Worm (Caenorhabditis elegans): Measurements from ENCODE around the gene T28H11.8.

DNA sequence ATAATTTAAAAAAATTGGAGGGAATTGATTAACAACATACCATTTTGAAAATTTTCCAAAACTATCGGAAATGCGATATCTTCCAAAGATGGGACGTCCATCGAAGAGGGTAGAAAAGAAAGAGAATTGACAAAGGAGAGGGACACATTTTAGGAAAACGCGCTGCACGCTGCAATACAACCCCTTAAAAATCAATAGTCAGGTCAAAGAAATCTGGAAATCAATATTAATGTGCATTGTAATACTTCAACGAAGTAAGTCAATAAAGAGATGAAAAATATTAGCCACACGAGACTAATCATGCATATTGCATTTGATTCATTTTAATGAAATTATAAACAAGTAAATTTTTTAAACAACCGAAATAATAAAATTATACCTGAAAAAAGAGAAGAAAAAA lies 51.0 kb downstream of the T28H11.8 start, which contains the start of gene Y9C9A.13:
- no peak for TF ChIP-seq scrt-1 (GFP tag; IDR thresholded peaks at IDR 0.05)
- TF ChIP-seq hmg-4 (GFP tag; optimal IDR thresholded peaks at IDR 0.05), result no peak
- TF ChIP-seq ama-1 (optimal IDR thresholded peaks at IDR 0.05), result no peak
- no peak for TF ChIP-seq tbx-11 (GFP tag; IDR thresholded peaks at IDR 0.05)
- no peak for TF ChIP-seq tbx-37 (GFP tag; conservative IDR thresholded peaks at IDR 0.05)
- no peak for TF ChIP-seq sea-1 (GFP tag; conservative IDR thresholded peaks at IDR 0.05)
- TF ChIP-seq ets-7 (tag; optimal IDR thresholded peaks at IDR 0.05), result no peak
- no peak for TF ChIP-seq hmbx-1 (tag; optimal IDR thresholded peaks at IDR 0.05)
- no peak for TF ChIP-seq pes-1 (GFP tag; IDR thresholded peaks at IDR 0.05)
